Worm (Caenorhabditis elegans) whole organism, L4 larva: ENCODE results near the gene F40G12.4.

ENCODE experiments used
- dmd-8 ChIP-seq: fragments of 200-800 bp; sonication (Bioruptor generic); IDR thresholded peaks from 2 replicates; pipeline ENCODE4 v1.3.6; 2022; ENCODE audit warnings: missing genetic modification characterization, missing compliant biosample characterization
- nhr-237 ChIP-seq: sonication (generic microtip); optimal IDR thresholded peaks from 2 replicates; lab custom pipeline; 2017; ENCODE audit warnings: missing biosample characterization, missing genetic modification characterization
- zag-1 ChIP-seq: fragments of 150-350 bp; optimal IDR thresholded peaks from 2 replicates; lab custom pipeline; 2014; ENCODE audit warnings: missing biosample characterization, missing genetic modification characterization

DNA sequence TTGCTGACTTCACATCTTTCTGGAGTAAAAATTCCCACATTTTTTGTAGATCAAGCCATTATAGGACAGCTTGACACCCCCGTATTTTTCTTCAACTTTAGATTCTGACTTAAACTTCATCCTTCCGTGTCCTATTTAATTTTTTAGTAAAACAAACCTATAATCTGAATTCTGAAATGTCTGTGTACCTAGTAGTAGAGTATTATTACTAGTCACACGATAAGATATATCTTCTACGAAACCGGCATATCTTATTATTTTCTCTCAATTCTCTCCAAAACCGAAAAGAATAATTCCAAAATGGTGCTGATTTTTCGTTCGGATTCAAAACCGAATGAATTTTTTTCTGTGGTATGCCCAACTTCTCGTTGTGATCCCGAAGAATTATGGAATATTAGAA, 25.9 kb upstream of the F40G12.4 start, which contains the start of gene F14D7.9:
- no peak for TF ChIP-seq nhr-237 (tag; lab: Kevin White, UChicago)
- no peak for TF ChIP-seq zag-1 (tag; lab: Kevin White, UChicago)
- no peak for TF ChIP-seq dmd-8 (GFP tag; lab: Robert Waterston, UW)
